Worm (Caenorhabditis elegans) whole organism, L4/young adult: ENCODE results near the gene F54B11.11.

Source experiments
- W03F9.2 ChIP-seq: fragments of 150-350 bp; optimal IDR thresholded peaks from 2 replicates; lab custom pipeline; 2014; ENCODE audit warnings: missing biosample characterization, missing genetic modification characterization
- dao-5 ChIP-seq: sonication (generic microtip); optimal IDR thresholded peaks from 2 replicates; lab custom pipeline; 2016; ENCODE audit warnings: missing genotype, missing genetic modification characterization, moderate library complexity, missing compliant biosample characterization
- him-1 ChIP-seq: sonication (generic microtip); optimal IDR thresholded peaks from 2 replicates; lab custom pipeline; 2016; ENCODE audit warnings: missing genotype, missing genetic modification reagents, missing genetic modification characterization, missing compliant biosample characterization

The F54B11.11 gene

ce11 chrX:13578483-13578882, at the start of gene F54B11.11:
TSS of gene F54B11.11 (plus strand) at chrX:13578783.
- no peak for TF ChIP-seq dao-5

ce11 chrX:13530015-13530778, 48.4 kb upstream of the F54B11.11 start:
- TF ChIP-seq W03F9.2 (tag; lab: Kevin White, UChicago): no peak
- TF ChIP-seq dao-5: no peak
- no peak for TF ChIP-seq him-1 (tag; lab: Kevin White, UChicago)

- TF ChIP-seq him-1 (tag; lab: Kevin White, UChicago): peak; percentile 74
- no peak for TF ChIP-seq W03F9.2 (tag; lab: Kevin White, UChicago)
Measured at ce11 chrX:13532424-13533309, 45.9 kb upstream of the F54B11.11 start, which contains the start of gene acr-12. TSS of gene acr-12 (plus strand) at chrX:13532853.

- TF ChIP-seq dao-5 (no peak), him-1 (tag; lab: Kevin White, UChicago) (no peak), W03F9.2 (tag; lab: Kevin White, UChicago) (no peak)
Measured at ce11 chrX:13536759-13537158, 41.8 kb upstream of the F54B11.11 start, which contains the start of gene R01E6.5. TSS of gene R01E6.5 (plus strand) at chrX:13537059.

- TF ChIP-seq dao-5 (no peak), W03F9.2 (tag; lab: Kevin White, UChicago) (no peak), him-1 (tag; lab: Kevin White, UChicago) (no peak)
Measured at ce11 chrX:13539701-13540100, 38.9 kb upstream of the F54B11.11 start.

ce11 chrX:13541335-13541734, 37.2 kb upstream of the F54B11.11 start:
- TF ChIP-seq W03F9.2 (tag; lab: Kevin White, UChicago) (no peak), dao-5 (no peak), him-1 (tag; lab: Kevin White, UChicago) (no peak)

- TF ChIP-seq him-1 (tag; lab: Kevin White, UChicago): no peak
- no peak for TF ChIP-seq W03F9.2 (tag; lab: Kevin White, UChicago)
- no peak for TF ChIP-seq dao-5
Measured at ce11 chrX:13542236-13542635, 36.3 kb upstream of the F54B11.11 start, which contains the start of gene cah-4. TSS of gene cah-4 (plus strand) at chrX:13542574.

- no peak for TF ChIP-seq him-1 (tag; lab: Kevin White, UChicago)
- no peak for TF ChIP-seq dao-5
Measured at ce11 chrX:13542757-13543156, 35.8 kb upstream of the F54B11.11 start.

- TF ChIP-seq him-1 (tag; lab: Kevin White, UChicago) (no peak), W03F9.2 (tag; lab: Kevin White, UChicago) (no peak), dao-5 (no peak)
Measured at ce11 chrX:13543350-13543749, 35.2 kb upstream of the F54B11.11 start.

- no peak for TF ChIP-seq him-1 (tag; lab: Kevin White, UChicago)
- no peak for TF ChIP-seq dao-5
- TF ChIP-seq W03F9.2 (tag; lab: Kevin White, UChicago): no peak
Measured at ce11 chrX:13544544-13545021, 34.0 kb upstream of the F54B11.11 start.

ce11 chrX:13550890-13551289, 27.7 kb upstream of the F54B11.11 start, which contains the start of gene odr-1:
TSS of gene odr-1 (minus strand) at chrX:13550990.
- TF ChIP-seq dao-5 (no peak), him-1 (tag; lab: Kevin White, UChicago) (no peak), W03F9.2 (tag; lab: Kevin White, UChicago) (no peak)

- TF ChIP-seq dao-5 (no peak), W03F9.2 (tag; lab: Kevin White, UChicago) (no peak), him-1 (tag; lab: Kevin White, UChicago) (no peak)
Measured at ce11 chrX:13555098-13555497, 23.5 kb upstream of the F54B11.11 start.

ce11 chrX:13556066-13556465, 22.5 kb upstream of the F54B11.11 start, which contains the start of gene glb-20:
TSS of gene glb-20 (minus strand) at chrX:13556166.
- TF ChIP-seq W03F9.2 (tag; lab: Kevin White, UChicago) (no peak), dao-5 (no peak), him-1 (tag; lab: Kevin White, UChicago) (no peak)

- TF ChIP-seq dao-5: no peak
- TF ChIP-seq him-1 (tag; lab: Kevin White, UChicago): no peak
- TF ChIP-seq W03F9.2 (tag; lab: Kevin White, UChicago): no peak
Measured at ce11 chrX:13558667-13559066, 19.9 kb upstream of the F54B11.11 start.
